Worm (Caenorhabditis elegans) whole organism, mixed stage, embryonic: ENCODE data around the gene haly-1.

ENCODE experiments used
- nhr-237 ChIP-seq: fragments of 150-350 bp; optimal IDR thresholded peaks from 2 replicates; lab custom pipeline; 2014; ENCODE audit warnings: missing biosample characterization, missing genetic modification characterization
- nhr-76 ChIP-seq: sonication (generic microtip); optimal IDR thresholded peaks from 2 replicates; lab custom pipeline; 2017; ENCODE audit warnings: missing biosample characterization, missing genetic modification characterization
- pha-4 ChIP-seq: fragments of 150-350 bp; optimal IDR thresholded peaks from 2 replicates; lab custom pipeline; 2018; ENCODE audit warnings: missing biosample characterization, missing genetic modification reagents, missing genetic modification characterization
- snpc-4 ChIP-seq: fragments of 150-350 bp; optimal IDR thresholded peaks from 2 replicates; lab custom pipeline; 2014; ENCODE audit warnings: missing biosample characterization, missing genetic modification characterization
- unc-62 ChIP-seq: fragments of 150-350 bp; optimal IDR thresholded peaks from 2 replicates; lab custom pipeline; 2014; ENCODE audit warnings: missing biosample characterization, missing genetic modification reagents, missing genetic modification characterization
- zip-8 ChIP-seq: fragments of 150-350 bp; optimal IDR thresholded peaks from 2 replicates; lab custom pipeline; 2014; ENCODE audit warnings: missing biosample characterization, missing genetic modification characterization

- TF ChIP-seq nhr-237 (no peak), snpc-4 (tag; lab: Kevin White, UChicago) (no peak), pha-4 (tag; lab: Kevin White, UChicago) (no peak), zip-8 (tag; lab: Kevin White, UChicago) (no peak), unc-62 (GFP tag; lab: Kevin White, UChicago) (no peak), nhr-76 (tag; lab: Kevin White, UChicago) (no peak)
Measured at ce11 chrX:10914421-10915277, 18.3 kb upstream of the haly-1 start.
